Worm (Caenorhabditis elegans): ENCODE data around the gene abf-3.
"Not testable (repeated sequence)": the region's sequence is repeated elsewhere in the genome, so short reads cannot be mapped to it uniquely, and the experiment has no call there.

The abf-3 gene

ce11 chrV:15850276-15850811, 32.7 kb upstream of the abf-3 start, which contains the start of gene srh-147:
srh-147 (minus strand) TSS chrV:15850326.
- peak in 1 of 2 experiments; percentile 48 for TF ChIP-seq unc-62 (GFP tag; optimal IDR thresholded peaks at IDR 0.05 in 1 of 2)
- TF ChIP-seq unc-62 (tag; optimal IDR thresholded peaks at IDR 0.05), result not testable (repeated sequence)

- TF ChIP-seq ctbp-1 (GFP tag; IDR thresholded peaks at IDR 0.05), result no peak
- TF ChIP-seq aha-1 (tag), result peak; percentile 51
Observed at ce11 chrV:15841095-15841494, 23.4 kb upstream of the abf-3 start, which contains the start of gene srh-149. srh-149 (minus strand) TSS chrV:15841195.

ce11 chrV:15833622-15834021, 16.0 kb upstream of the abf-3 start, which contains the start of gene srbc-54:
srbc-54 (minus strand) TSS chrV:15833722.
- TF ChIP-seq dpl-1 (GFP tag; optimal IDR thresholded peaks at IDR 0.05) (no peak), ceh-32 (tag; optimal IDR thresholded peaks at IDR 0.05; ENCODE audit: poor library complexity) (no peak), pqm-1 (tag; optimal IDR thresholded peaks at IDR 0.05) (no peak), nhr-11 (tag; optimal IDR thresholded peaks at IDR 0.05) (no peak), R02D3.7 (tag; optimal IDR thresholded peaks at IDR 0.05) (no peak), T20F7.1 (GFP tag; optimal IDR thresholded peaks at IDR 0.05) (no peak), T26A8.4 (GFP tag; IDR thresholded peaks at IDR 0.05) (no peak), nhr-10 (tag; optimal IDR thresholded peaks at IDR 0.05) (no peak), egl-27 (tag; optimal IDR thresholded peaks at IDR 0.05) (no peak), unc-130 (GFP tag; optimal IDR thresholded peaks at IDR 0.05) (no peak), nhr-42 (GFP tag; IDR thresholded peaks at IDR 0.05) (no peak), lin-38 (GFP tag; IDR thresholded peaks at IDR 0.05) (no peak), mdl-1 (tag; optimal IDR thresholded peaks at IDR 0.05) (no peak), lin-1 (GFP tag; IDR thresholded peaks at IDR 0.05) (no peak), ceh-82 (tag; optimal IDR thresholded peaks at IDR 0.05) (no peak)

ce11 chrV:15831586-15831985, 13.9 kb upstream of the abf-3 start, which contains the start of gene srbc-56:
srbc-56 (minus strand) TSS chrV:15831686.
- TF ChIP-seq T20F7.1 (GFP tag; optimal IDR thresholded peaks at IDR 0.05) (no peak), F10B5.3 (tag; optimal IDR thresholded peaks at IDR 0.05) (no peak), saeg-2 (GFP tag; IDR thresholded peaks at IDR 0.05) (no peak), mdt-29 (GFP tag; IDR thresholded peaks at IDR 0.05) (no peak), nhr-6 (tag; optimal IDR thresholded peaks at IDR 0.05) (no peak), zfp-2 (tag; optimal IDR thresholded peaks at IDR 0.05) (no peak), zip-2 (tag; optimal IDR thresholded peaks at IDR 0.05) (no peak), fos-1 (tag; optimal IDR thresholded peaks at IDR 0.05) (no peak), hif-1 (tag; optimal IDR thresholded peaks at IDR 0.05) (no peak), tra-1 (GFP tag; IDR thresholded peaks at IDR 0.05) (no peak), mxl-2 (GFP tag; conservative IDR thresholded peaks at IDR 0.05) (no peak), lin-15B (tag; optimal IDR thresholded peaks at IDR 0.05) (no peak), Y105C5A.15 (GFP tag; IDR thresholded peaks at IDR 0.05) (no peak), ceh-62 (tag; optimal IDR thresholded peaks at IDR 0.05) (no peak), D1046.2 (GFP tag; IDR thresholded peaks at IDR 0.05) (no peak)

- TF ChIP-seq ZK546.5 (tag; optimal IDR thresholded peaks at IDR 0.05) (no peak), lim-7 (GFP tag; IDR thresholded peaks at IDR 0.05) (no peak), spr-3 (GFP tag; optimal IDR thresholded peaks at IDR 0.05) (no peak), cey-2 (tag; optimal IDR thresholded peaks at IDR 0.05; ENCODE audit: borderline replicate concordance, insufficient read depth) (no peak), mdt-29 (GFP tag; IDR thresholded peaks at IDR 0.05) (no peak)
Observed at ce11 chrV:15829907-15830306, 12.3 kb upstream of the abf-3 start, which contains the start of gene srbc-55. srbc-55 (minus strand) TSS chrV:15830007.

Measured in whole organism, L4 larva.